Worm (Caenorhabditis elegans) whole organism, L2 larva: Measurements from ENCODE around the gene slc-17.8.
"Not testable (repeated sequence)": the region's sequence is repeated elsewhere in the genome, so short reads cannot be mapped to it uniquely, and the experiment has no call there.

Experiments
- C34F6.9 ChIP-seq: fragments of 150-350 bp; optimal IDR thresholded peaks from 2 replicates; lab custom pipeline; 2014; ENCODE audit warnings: missing biosample characterization, missing genetic modification characterization
- F13H6.1 ChIP-seq: sonication (generic microtip); optimal IDR thresholded peaks from 2 replicates; lab custom pipeline; 2016; ENCODE audit warnings: missing genetic modification characterization, missing compliant biosample characterization
- R02D3.7 ChIP-seq: fragments of 150-350 bp; optimal IDR thresholded peaks from 2 replicates; lab custom pipeline; 2014; ENCODE audit warnings: missing biosample characterization, missing genetic modification characterization
- Y55F3AM.14 ChIP-seq: fragments of 200-800 bp; sonication (Bioruptor generic); optimal IDR thresholded peaks from 2 replicates; lab custom pipeline; 2018; ENCODE audit warnings: mild to moderate bottlenecking, missing genetic modification characterization, missing compliant biosample characterization
- ZK546.5 ChIP-seq: sonication (generic microtip); optimal IDR thresholded peaks from 2 replicates; lab custom pipeline; 2017; ENCODE audit warnings: missing biosample characterization, missing genetic modification characterization
- alr-1 ChIP-seq: fragments of 150-350 bp; optimal IDR thresholded peaks from 2 replicates; lab custom pipeline; 2014; ENCODE audit warnings: missing biosample characterization, missing genetic modification characterization
- aly-2 ChIP-seq: fragments of 150-350 bp; optimal IDR thresholded peaks from 2 replicates; lab custom pipeline; 2014; ENCODE audit warnings: missing biosample characterization, missing genetic modification characterization
- ama-1 ChIP-seq: fragments of 150-350 bp; optimal IDR thresholded peaks from 2 replicates; lab custom pipeline; 2018; ENCODE audit warnings: inconsistent platforms
- blmp-1 ChIP-seq: sonication (generic microtip); optimal IDR thresholded peaks from 2 replicates; lab custom pipeline; 2017; ENCODE audit warnings: missing genetic modification characterization, mild to moderate bottlenecking, missing compliant biosample characterization, antibody characterized with exemption, moderate library complexity; ENCODE audit not compliant: insufficient read depth
- crh-2 ChIP-seq: sonication (generic microtip); optimal IDR thresholded peaks from 2 replicates; lab custom pipeline; 2017; ENCODE audit warnings: missing biosample characterization, missing genetic modification characterization
- dmd-4 ChIP-seq: sonication (generic microtip); optimal IDR thresholded peaks from 2 replicates; lab custom pipeline; 2017; ENCODE audit warnings: missing biosample characterization, missing genetic modification characterization
- egl-27 ChIP-seq: sonication (generic microtip); optimal IDR thresholded peaks from 3 replicates; lab custom pipeline; 2017; ENCODE audit warnings: missing biosample characterization, missing genetic modification reagents, missing genetic modification characterization
- elt-1 ChIP-seq: fragments of 150-350 bp; optimal IDR thresholded peaks from 2 replicates; lab custom pipeline; 2014; ENCODE audit warnings: missing biosample characterization, missing genetic modification characterization
- elt-3 ChIP-seq: sonication (generic microtip); optimal IDR thresholded peaks from 2 replicates; lab custom pipeline; 2017; ENCODE audit warnings: missing biosample characterization, missing genetic modification characterization
- fos-1 ChIP-seq: fragments of 150-350 bp; optimal IDR thresholded peaks from 2 replicates; lab custom pipeline; 2014; ENCODE audit warnings: missing biosample characterization, missing genetic modification characterization
- gmeb-1 ChIP-seq: fragments of 150-350 bp; optimal IDR thresholded peaks from 2 replicates; lab custom pipeline; 2014; ENCODE audit warnings: missing biosample characterization, missing genetic modification characterization
- lin-11 ChIP-seq: fragments of 150-350 bp; sonication (generic microtip); optimal IDR thresholded peaks from 2 replicates; lab custom pipeline; 2014; ENCODE audit warnings: missing biosample characterization, missing genetic modification characterization, inconsistent platforms, mixed read lengths
- lin-13 ChIP-seq: fragments of 150-350 bp; optimal IDR thresholded peaks from 2 replicates; lab custom pipeline; 2014; ENCODE audit warnings: missing biosample characterization, missing genetic modification reagents, missing genetic modification characterization
- lin-39 ChIP-seq: fragments of 150-350 bp; optimal IDR thresholded peaks from 2 replicates; lab custom pipeline; 2014; ENCODE audit warnings: missing biosample characterization, missing genetic modification reagents, missing genetic modification characterization
- lsy-2 ChIP-seq, 2 experiments: fragments of 150-350 bp in 1 of 2; sonication (generic microtip) in 1 of 2; optimal IDR thresholded peaks; 2 replicates each; lab custom pipeline; 2014 to 2017; ENCODE audit warnings: missing biosample characterization in 2 of 2, missing genetic modification characterization in 2 of 2
- mab-5 ChIP-seq: fragments of 150-350 bp; optimal IDR thresholded peaks from 2 replicates; lab custom pipeline; 2014; ENCODE audit warnings: missing biosample characterization, missing genetic modification characterization
- mbf-1 ChIP-seq: sonication (generic microtip); optimal IDR thresholded peaks from 2 replicates; lab custom pipeline; 2017; ENCODE audit warnings: missing biosample characterization, missing genetic modification characterization
- mdl-1 ChIP-seq, 2 experiments: fragments of 150-350 bp in 1 of 2; sonication (generic microtip) in 1 of 2; optimal IDR thresholded peaks; 2 replicates each; lab custom pipeline; 2017; ENCODE audit warnings: missing biosample characterization in 2 of 2, missing genetic modification characterization in 2 of 2
- nhr-10 ChIP-seq: sonication (generic microtip); optimal IDR thresholded peaks from 2 replicates; lab custom pipeline; 2017; ENCODE audit warnings: missing biosample characterization, missing genetic modification characterization
- nhr-11 ChIP-seq: fragments of 150-350 bp; optimal IDR thresholded peaks from 2 replicates; lab custom pipeline; 2014; ENCODE audit warnings: missing biosample characterization, missing genetic modification characterization
- nhr-12 ChIP-seq: fragments of 150-350 bp; optimal IDR thresholded peaks from 2 replicates; lab custom pipeline; 2014; ENCODE audit warnings: missing biosample characterization, missing genetic modification characterization
- nhr-129 ChIP-seq: fragments of 150-350 bp; optimal IDR thresholded peaks from 2 replicates; lab custom pipeline; 2014; ENCODE audit warnings: missing biosample characterization, missing genetic modification characterization
- nhr-21 ChIP-seq: fragments of 150-350 bp; optimal IDR thresholded peaks from 2 replicates; lab custom pipeline; 2014; ENCODE audit warnings: missing biosample characterization, missing genetic modification characterization
- nhr-23 ChIP-seq: fragments of 150-350 bp; optimal IDR thresholded peaks from 2 replicates; lab custom pipeline; 2014; ENCODE audit warnings: missing biosample characterization, missing genetic modification reagents, missing genetic modification characterization
- nhr-237 ChIP-seq: fragments of 150-350 bp; optimal IDR thresholded peaks from 2 replicates; lab custom pipeline; 2014; ENCODE audit warnings: missing biosample characterization, missing genetic modification characterization
- nhr-25 ChIP-seq: fragments of 150-350 bp; sonication (generic microtip); optimal IDR thresholded peaks from 3 replicates; lab custom pipeline; 2014; ENCODE audit warnings: missing biosample characterization, missing genetic modification characterization
- nhr-6 ChIP-seq: fragments of 150-350 bp; optimal IDR thresholded peaks from 2 replicates; lab custom pipeline; 2014; ENCODE audit warnings: missing biosample characterization, missing genetic modification characterization
- nhr-77 ChIP-seq: fragments of 150-350 bp; optimal IDR thresholded peaks from 2 replicates; lab custom pipeline; 2014; ENCODE audit warnings: missing biosample characterization, missing genetic modification characterization
- peb-1 ChIP-seq: fragments of 150-350 bp; optimal IDR thresholded peaks from 2 replicates; lab custom pipeline; 2014; ENCODE audit warnings: missing biosample characterization, missing genetic modification characterization
- sem-4 ChIP-seq: fragments of 150-350 bp; optimal IDR thresholded peaks from 2 replicates; lab custom pipeline; 2014; ENCODE audit warnings: missing biosample characterization, missing genetic modification reagents, missing genetic modification characterization
- skn-1 ChIP-seq: sonication (generic microtip); optimal IDR thresholded peaks from 2 replicates; lab custom pipeline; 2017; ENCODE audit warnings: missing biosample characterization, missing genetic modification characterization
- sma-3 ChIP-seq: sonication (generic microtip); optimal IDR thresholded peaks from 2 replicates; lab custom pipeline; 2016; ENCODE audit warnings: missing genetic modification reagents, missing genetic modification characterization, missing compliant biosample characterization
- sma-9 ChIP-seq, 2 experiments: fragments of 150-350 bp in 1 of 2; sonication (generic microtip) in 1 of 2; optimal IDR thresholded peaks; 2 replicates each; lab custom pipeline; 2014 to 2016; ENCODE audit warnings: missing genetic modification characterization in 2 of 2, mild to moderate bottlenecking in 1 of 2, missing biosample characterization in 1 of 2, missing compliant biosample characterization in 1 of 2, missing genetic modification reagents in 1 of 2, moderate library complexity in 1 of 2
- snpc-4 ChIP-seq: fragments of 150-350 bp; optimal IDR thresholded peaks from 2 replicates; lab custom pipeline; 2014; ENCODE audit warnings: missing biosample characterization, missing genetic modification characterization
- unc-39 ChIP-seq: fragments of 150-350 bp; optimal IDR thresholded peaks from 2 replicates; lab custom pipeline; 2014; ENCODE audit warnings: missing biosample characterization, missing genetic modification characterization
- unc-55 ChIP-seq: fragments of 150-350 bp; sonication (generic microtip); optimal IDR thresholded peaks from 3 replicates; lab custom pipeline; 2014; ENCODE audit warnings: missing biosample characterization, missing genetic modification reagents, missing genetic modification characterization
- unc-62 ChIP-seq: fragments of 150-350 bp; optimal IDR thresholded peaks from 2 replicates; lab custom pipeline; 2014; ENCODE audit warnings: missing biosample characterization, missing genetic modification reagents, missing genetic modification characterization
- zag-1 ChIP-seq: fragments of 150-350 bp; optimal IDR thresholded peaks from 2 replicates; lab custom pipeline; 2014; ENCODE audit warnings: missing biosample characterization, missing genetic modification characterization
- ztf-1 ChIP-seq: fragments of 200-800 bp; sonication (Bioruptor generic); conservative IDR thresholded peaks from 2 replicates; pipeline ENCODE4 v1.3.6; 2022; ENCODE audit warnings: missing genetic modification characterization, missing compliant biosample characterization
- ztf-11 ChIP-seq: sonication (generic microtip); optimal IDR thresholded peaks from 2 replicates; lab custom pipeline; 2017; ENCODE audit warnings: missing biosample characterization, missing genetic modification characterization
- ztf-4 ChIP-seq: fragments of 150-350 bp; optimal IDR thresholded peaks from 2 replicates; lab custom pipeline; 2014; ENCODE audit warnings: missing biosample characterization, missing genetic modification characterization

slc-17.8 gene

DNA sequence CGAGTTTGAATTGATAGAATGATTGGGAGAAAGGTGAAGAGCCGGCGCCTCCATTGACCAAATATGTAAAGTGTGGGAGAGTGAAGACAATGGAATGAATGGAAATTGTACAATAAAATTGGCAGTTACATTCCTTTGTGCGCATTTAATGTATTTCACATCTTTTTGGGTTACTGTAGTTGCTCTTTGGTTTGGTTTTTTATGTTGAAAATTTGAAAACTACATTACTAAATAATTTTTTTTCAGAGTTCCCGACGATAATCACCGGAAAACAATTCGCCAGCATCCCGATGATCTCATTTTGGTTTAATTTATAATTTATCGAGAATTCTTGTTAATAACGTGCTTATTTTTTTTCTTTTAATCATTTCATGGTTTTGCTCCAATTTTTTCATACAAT lies 35.6 kb upstream of the slc-17.8 start, which contains the start of gene C10B5.1:
Gene C10B5.1, plus strand, starts transcription at position 301 of the 400 bp plus-strand sequence.
- TF ChIP-seq skn-1 (no peak), egl-27 (no peak), nhr-21 (no peak), ztf-11 (tag; lab: Kevin White, UChicago) (no peak), zag-1 (no peak), nhr-12 (tag; lab: Kevin White, UChicago) (no peak), nhr-6 (tag; lab: Kevin White, UChicago) (no peak), ama-1 (lab: Kevin White, UChicago) (no peak), sma-9 (GFP tag; optimal IDR thresholded peaks at IDR 0.05; lab: Kevin White, UChicago) (no peak), sma-9 (tag; optimal IDR thresholded peaks at IDR 0.05; lab: Kevin White, UChicago) (no peak), mbf-1 (tag; lab: Kevin White, UChicago) (no peak), mab-5 (tag; lab: Kevin White, UChicago) (no peak), blmp-1 (tag; lab: Kevin White, UChicago) (no peak), lin-13 (GFP tag; lab: Kevin White, UChicago) (no peak), unc-55 (GFP tag; lab: Kevin White, UChicago) (no peak), sem-4 (no peak), nhr-77 (tag; lab: Kevin White, UChicago) (no peak), alr-1 (no peak)

DNA sequence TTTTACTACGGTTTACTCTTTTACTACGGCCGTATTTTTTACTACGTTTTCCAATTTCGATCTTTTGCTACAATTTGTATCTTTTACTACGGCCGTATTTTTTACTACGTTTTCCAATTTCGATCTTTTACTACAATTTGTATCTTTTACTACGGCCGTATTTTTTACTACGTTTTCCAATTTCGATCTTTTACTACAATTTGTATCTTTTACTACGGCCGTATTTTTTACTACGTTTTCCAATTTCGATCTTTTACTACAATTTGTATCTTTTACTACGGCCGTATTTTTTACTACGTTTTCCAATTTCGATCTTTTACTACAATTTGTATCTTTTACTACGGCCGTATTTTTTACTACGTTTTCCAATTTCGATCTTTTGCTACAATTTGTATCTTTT lies 29.4 kb upstream of the slc-17.8 start, which contains the start of gene F25G6.1:
Gene F25G6.1, plus strand, starts transcription at position 301 of the 400 bp plus-strand sequence.
- not testable (repeated sequence) for TF ChIP-seq mab-5 (tag; lab: Kevin White, UChicago); mdl-1 (tag; optimal IDR thresholded peaks at IDR 0.05; lab: Kevin White, UChicago); nhr-129

DNA sequence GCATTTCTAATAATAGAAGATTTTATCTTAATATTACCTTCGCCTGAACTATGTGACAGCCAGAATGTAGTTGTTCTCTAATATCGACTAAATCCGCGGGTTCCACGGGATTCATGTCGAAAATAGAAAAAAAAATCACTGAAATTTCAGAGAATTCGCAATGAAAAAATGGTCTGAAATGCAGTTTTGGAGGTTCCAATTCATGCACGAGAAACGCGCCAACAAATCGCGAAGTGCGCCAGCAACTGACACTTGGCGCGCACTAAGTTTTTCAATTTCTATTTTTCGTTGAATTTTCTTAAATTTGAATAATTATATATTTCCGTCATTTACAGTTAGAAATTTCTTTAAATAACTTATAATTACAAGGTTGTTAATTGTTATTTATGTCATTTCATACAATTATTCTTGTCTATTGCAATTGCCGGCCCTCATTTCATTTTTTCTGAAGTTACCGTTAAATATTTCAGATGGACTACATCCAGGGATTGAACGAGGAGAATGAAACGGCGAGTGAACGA lies 24.5 kb upstream of the slc-17.8 start, which contains the start of the genes F25G6.9 and symk-1:
Gene F25G6.9, minus strand, starts transcription at position 160 of the 521 bp plus-strand sequence.
Gene symk-1, plus strand, starts transcription at position 471 of the 521 bp plus-strand sequence.
- TF ChIP-seq C34F6.9 (tag; lab: Kevin White, UChicago) (no peak), nhr-23 (tag; lab: Kevin White, UChicago) (no peak), sma-9 (GFP tag; optimal IDR thresholded peaks at IDR 0.05; lab: Kevin White, UChicago) (peak; percentile 68), sma-9 (tag; optimal IDR thresholded peaks at IDR 0.05; lab: Kevin White, UChicago) (no peak), mdl-1 (tag; optimal IDR thresholded peaks at IDR 0.05; lab: Kevin White, UChicago) (no peak), unc-55 (GFP tag; lab: Kevin White, UChicago) (peak; percentile 77), ztf-4 (tag; lab: Kevin White, UChicago) (no peak), sma-3 (peak; percentile 46), nhr-10 (tag; lab: Kevin White, UChicago) (no peak), dmd-4 (tag; lab: Kevin White, UChicago) (no peak), fos-1 (tag; lab: Kevin White, UChicago) (peak; percentile 18), mbf-1 (tag; lab: Kevin White, UChicago) (no peak), nhr-129 (peak; percentile 20), Y55F3AM.14 (GFP tag; lab: Kevin White, UChicago) (no peak), gmeb-1 (tag; lab: Kevin White, UChicago) (peak; percentile 82), peb-1 (tag; lab: Kevin White, UChicago) (no peak), snpc-4 (peak; percentile 37), F13H6.1 (tag; lab: Kevin White, UChicago) (peak; percentile 51), unc-62 (GFP tag; lab: Kevin White, UChicago) (no peak), R02D3.7 (tag; lab: Kevin White, UChicago) (peak; percentile 33), lin-13 (GFP tag; lab: Kevin White, UChicago) (peak; percentile 36), nhr-12 (tag; lab: Kevin White, UChicago) (no peak), ztf-1 (GFP tag; lab: Robert Waterston, UW) (no peak), lsy-2 (tag; optimal IDR thresholded peaks at IDR 0.05; lab: Kevin White, UChicago) (peak; percentile 66 to 81), ztf-11 (tag; lab: Kevin White, UChicago) (no peak), lin-11 (tag; lab: Kevin White, UChicago) (peak; percentile 41), nhr-237 (tag; lab: Kevin White, UChicago) (no peak), elt-3 (tag; lab: Kevin White, UChicago) (no peak), crh-2 (tag; lab: Kevin White, UChicago) (peak; percentile 63), lin-39 (tag; lab: Kevin White, UChicago) (no peak), unc-39 (tag; lab: Kevin White, UChicago) (no peak), alr-1 (no peak), elt-1 (tag; lab: Kevin White, UChicago) (no peak), skn-1 (no peak), sem-4 (no peak), egl-27 (no peak), ZK546.5 (no peak), nhr-77 (tag; lab: Kevin White, UChicago) (peak; percentile 4), ama-1 (lab: Kevin White, UChicago) (no peak), aly-2 (tag; lab: Kevin White, UChicago) (no peak), blmp-1 (tag; lab: Kevin White, UChicago) (no peak), nhr-25 (tag; lab: Kevin White, UChicago) (no peak), mab-5 (tag; lab: Kevin White, UChicago) (peak; percentile 45), zag-1 (no peak), nhr-6 (tag; lab: Kevin White, UChicago) (no peak), nhr-11 (tag; lab: Kevin White, UChicago) (no peak), nhr-21 (peak; percentile 46)
